Worm (Caenorhabditis elegans): Measurements from ENCODE around the gene ccz-1.

Gene ccz-1

DNA sequence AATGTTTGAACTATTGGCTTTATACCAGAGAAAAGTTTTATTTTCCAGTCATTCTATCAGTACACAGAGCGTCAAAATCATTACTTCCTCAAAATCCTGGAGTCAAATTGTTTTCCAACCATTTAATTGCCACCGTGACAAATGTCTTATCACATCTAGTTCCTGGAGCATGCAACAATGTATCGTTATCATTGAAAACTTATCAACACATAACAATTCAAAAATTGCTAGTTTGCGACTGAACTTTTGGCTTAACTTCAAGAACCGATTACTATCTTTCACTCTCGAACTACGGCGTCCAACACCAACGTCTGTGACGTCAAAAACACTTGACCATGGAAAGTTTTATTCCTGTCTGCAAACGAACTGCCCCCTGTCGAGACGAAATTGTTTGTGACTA is 40.6 kb upstream of the ccz-1 start:
- no peak for TF ChIP-seq lin-35 (GFP tag; optimal IDR thresholded peaks at IDR 0.05)
- no peak for TF ChIP-seq swsn-7 (tag; optimal IDR thresholded peaks at IDR 0.05)
- TF ChIP-seq mdl-1 (tag; optimal IDR thresholded peaks at IDR 0.05): no peak
- peak; percentile 30 for TF ChIP-seq pax-3 (tag; optimal IDR thresholded peaks at IDR 0.05)
- TF ChIP-seq nhr-71 (tag; optimal IDR thresholded peaks at IDR 0.05): peak; percentile 20
- peak; percentile 3 for TF ChIP-seq jun-1 (tag; optimal IDR thresholded peaks at IDR 0.05)
- peak; percentile 94 for TF ChIP-seq elt-2 (tag; optimal IDR thresholded peaks at IDR 0.05)
- TF ChIP-seq lin-14 (GFP tag; optimal IDR thresholded peaks at IDR 0.05): peak; percentile 14
- no peak for TF ChIP-seq egl-13 (tag; optimal IDR thresholded peaks at IDR 0.05)

- TF ChIP-seq mab-9 (GFP tag; IDR thresholded peaks at IDR 0.05) (peak; percentile 72; the same call in 1 of the 2 replicates), ceh-8 (GFP tag; optimal IDR thresholded peaks at IDR 0.05) (peak; percentile 98), skn-1 (tag; optimal IDR thresholded peaks at IDR 0.05) (no peak)
Observed at ce11 chrV:13645848-13646578, 32.7 kb upstream of the ccz-1 start.

ce11 chrV:13647185-13647584 is 31.5 kb upstream of the ccz-1 start:
- TF ChIP-seq nhr-19 (GFP tag; conservative IDR thresholded peaks at IDR 0.05) (no peak), swsn-7 (tag; optimal IDR thresholded peaks at IDR 0.05) (no peak)

ce11 chrV:13647617-13648016 is 31.1 kb upstream of the ccz-1 start:
- TF ChIP-seq vab-15 (tag; optimal IDR thresholded peaks at IDR 0.05) (no peak), dsc-1 (tag; optimal IDR thresholded peaks at IDR 0.05) (no peak), rnt-1 (tag; optimal IDR thresholded peaks at IDR 0.05) (no peak), ceh-63 (GFP tag; optimal IDR thresholded peaks at IDR 0.05) (no peak), egl-13 (tag; optimal IDR thresholded peaks at IDR 0.05) (no peak), zag-1 (tag; optimal IDR thresholded peaks at IDR 0.05) (no peak), ceh-82 (tag; optimal IDR thresholded peaks at IDR 0.05) (no peak), fkh-10 (GFP tag; optimal IDR thresholded peaks at IDR 0.05) (no peak), unc-62 (GFP tag; optimal IDR thresholded peaks at IDR 0.05) (no peak), efl-1 (optimal IDR thresholded peaks at IDR 0.05) (no peak), efl-1 (GFP tag; optimal IDR thresholded peaks at IDR 0.05 in 1 of 2) (no peak), xbp-1 (tag; optimal IDR thresholded peaks at IDR 0.05) (no peak), nhr-237 (tag; optimal IDR thresholded peaks at IDR 0.05) (no peak), elt-2 (tag; optimal IDR thresholded peaks at IDR 0.05) (no peak), tbx-2 (tag; optimal IDR thresholded peaks at IDR 0.05) (no peak), nhr-84 (tag; optimal IDR thresholded peaks at IDR 0.05) (no peak), efl-3 (GFP tag; optimal IDR thresholded peaks at IDR 0.05) (no peak), pax-3 (tag; optimal IDR thresholded peaks at IDR 0.05) (no peak), fkh-4 (tag; optimal IDR thresholded peaks at IDR 0.05; ENCODE audit: borderline replicate concordance) (no peak), hlh-4 (tag; optimal IDR thresholded peaks at IDR 0.05) (no peak), ces-1 (GFP tag; optimal IDR thresholded peaks at IDR 0.05) (no peak)

ce11 chrV:13649730-13650349 is 28.8 kb upstream of the ccz-1 start, which contains the start of gene H37A05.4:
TSS of gene H37A05.4 (minus strand) at chrV:13649780.
- TF ChIP-seq irx-1 (tag; optimal IDR thresholded peaks at IDR 0.05) (no peak), fos-1 (tag; optimal IDR thresholded peaks at IDR 0.05) (no peak), xbp-1 (tag; optimal IDR thresholded peaks at IDR 0.05) (no peak), nhr-76 (tag; optimal IDR thresholded peaks at IDR 0.05) (no peak), pax-3 (tag; optimal IDR thresholded peaks at IDR 0.05) (peak; percentile 20), mdl-1 (tag; optimal IDR thresholded peaks at IDR 0.05) (no peak), aha-1 (tag; optimal IDR thresholded peaks at IDR 0.05) (no peak), dpl-1 (GFP tag; optimal IDR thresholded peaks at IDR 0.05) (no peak), lin-13 (GFP tag; optimal IDR thresholded peaks at IDR 0.05) (no peak), tbx-2 (tag; optimal IDR thresholded peaks at IDR 0.05) (no peak), nhr-90 (tag; optimal IDR thresholded peaks at IDR 0.05; ENCODE audit: poor library complexity) (peak; percentile 33), ztf-4 (tag; optimal IDR thresholded peaks at IDR 0.05) (peak; percentile 29), efl-1 (optimal IDR thresholded peaks at IDR 0.05) (peak in 1 of 2 experiments; percentile 16), efl-1 (GFP tag; optimal IDR thresholded peaks at IDR 0.05 in 1 of 2) (peak in 1 of 2 experiments; percentile 91), elt-3 (tag; optimal IDR thresholded peaks at IDR 0.05) (no peak), nhr-11 (tag; optimal IDR thresholded peaks at IDR 0.05) (no peak), ces-1 (GFP tag; optimal IDR thresholded peaks at IDR 0.05) (no peak), sptf-1 (tag; optimal IDR thresholded peaks at IDR 0.05) (no peak), egl-13 (tag; optimal IDR thresholded peaks at IDR 0.05) (no peak), rnt-1 (tag; optimal IDR thresholded peaks at IDR 0.05) (no peak), nhr-19 (GFP tag; conservative IDR thresholded peaks at IDR 0.05) (no peak), ztf-11 (tag; optimal IDR thresholded peaks at IDR 0.05) (no peak)
